Fruit fly (Drosophila melanogaster) whole organism, embryonic: ENCODE data around the gene TrpRS.

ENCODE experiments used
- Ada2b ChIP-seq: fragments of 200-800 bp; sonication (Bioruptor generic); IDR thresholded peaks from 2 replicates; pipeline ENCODE4 v1.3.6; 2022; ENCODE audit warnings: missing biosample characterization, missing genetic modification characterization
- CG10147 ChIP-seq: fragments of 200-800 bp; sonication (Bioruptor generic); optimal IDR thresholded peaks from 2 replicates; lab custom pipeline; 2019; ENCODE audit warnings: missing biosample characterization, mild to moderate bottlenecking, missing genetic modification characterization, moderate library complexity
- CG10321 ChIP-seq: fragments of 200-800 bp; sonication (Bioruptor generic); IDR thresholded peaks from 2 replicates; pipeline ENCODE4 v1.3.6; 2022; ENCODE audit warnings: missing biosample characterization, missing genetic modification characterization
- CG10462 ChIP-seq: fragments of 200-800 bp; sonication (Bioruptor generic); optimal IDR thresholded peaks from 2 replicates; lab custom pipeline; 2016; ENCODE audit warnings: missing biosample characterization, missing genetic modification characterization
- CG10565 ChIP-seq: fragments of 200-800 bp; sonication (Bioruptor generic); optimal IDR thresholded peaks from 3 replicates; lab custom pipeline; 2016; ENCODE audit warnings: missing biosample characterization, mild to moderate bottlenecking, missing genetic modification characterization
- CG10979 ChIP-seq: fragments of 200-800 bp; sonication (Bioruptor generic); optimal IDR thresholded peaks from 2 replicates; lab custom pipeline; 2018; ENCODE audit warnings: missing biosample characterization, mild to moderate bottlenecking, missing genetic modification characterization, moderate library complexity
- CG11398 ChIP-seq: fragments of 200-800 bp; sonication (Bioruptor generic); optimal IDR thresholded peaks from 2 replicates; lab custom pipeline; 2016; ENCODE audit warnings: missing biosample characterization, missing genetic modification characterization
- CG11504 ChIP-seq: fragments of 200-800 bp; sonication (Bioruptor generic); optimal IDR thresholded peaks from 3 replicates; lab custom pipeline; 2019; ENCODE audit warnings: missing biosample characterization, mild to moderate bottlenecking, missing genetic modification characterization, moderate library complexity
- CG12104 ChIP-seq: fragments of 200-800 bp; sonication (Bioruptor generic); optimal IDR thresholded peaks from 3 replicates; lab custom pipeline; 2016; ENCODE audit warnings: missing biosample characterization, missing genetic modification characterization
- CG12236 ChIP-seq: fragments of 200-800 bp; sonication (Bioruptor generic); optimal IDR thresholded peaks from 2 replicates; lab custom pipeline; 2016; ENCODE audit warnings: missing biosample characterization, missing genetic modification characterization
- CG13287 ChIP-seq: fragments of 200-800 bp; sonication (Bioruptor generic); IDR thresholded peaks from 2 replicates; pipeline ENCODE4 v1.3.6; 2022; ENCODE audit warnings: missing biosample characterization, missing genetic modification characterization; ENCODE audit not compliant: partially characterized antibody
- CG13624 ChIP-seq: fragments of 200-800 bp; sonication (Bioruptor generic); optimal IDR thresholded peaks from 2 replicates; lab custom pipeline; 2016; ENCODE audit warnings: missing biosample characterization, missing genetic modification characterization
- CG17829 ChIP-seq: fragments of 200-800 bp; optimal IDR thresholded peaks from 2 replicates; lab custom pipeline; 2019; ENCODE audit warnings: missing biosample characterization, mild to moderate bottlenecking, missing genetic modification characterization, moderate library complexity
- CG2678 ChIP-seq: fragments of 200-800 bp; sonication (Bioruptor generic); optimal IDR thresholded peaks from 3 replicates; lab custom pipeline; 2019; ENCODE audit warnings: missing biosample characterization, mild to moderate bottlenecking, missing genetic modification characterization, moderate library complexity
- CG30020 ChIP-seq: fragments of 200-800 bp; optimal IDR thresholded peaks from 2 replicates; lab custom pipeline; 2019; ENCODE audit warnings: missing biosample characterization, mild to moderate bottlenecking, missing genetic modification characterization, moderate library complexity
- CG30431 ChIP-seq: fragments of 200-800 bp; sonication (Bioruptor generic); optimal IDR thresholded peaks from 2 replicates; lab custom pipeline; 2017; ENCODE audit warnings: missing biosample characterization, missing genetic modification characterization
- CG3065 ChIP-seq: fragments of 200-800 bp; sonication (Bioruptor generic); optimal IDR thresholded peaks from 2 replicates; lab custom pipeline; 2016; ENCODE audit warnings: missing biosample characterization, missing genetic modification characterization
- CG4820 ChIP-seq: fragments of 200-800 bp; sonication (Bioruptor generic); optimal IDR thresholded peaks from 3 replicates; lab custom pipeline; 2016; ENCODE audit warnings: missing biosample characterization, missing genetic modification characterization
- CG5245 ChIP-seq: fragments of 200-800 bp; sonication (Bioruptor generic); optimal IDR thresholded peaks from 3 replicates; lab custom pipeline; 2016; ENCODE audit warnings: missing biosample characterization, missing genetic modification characterization
- CG6254 ChIP-seq: fragments of 200-800 bp; sonication (Bioruptor generic); optimal IDR thresholded peaks from 3 replicates; lab custom pipeline; 2017; ENCODE audit warnings: mild to moderate bottlenecking, missing biosample characterization, missing genetic modification reagents, missing genetic modification characterization
- D19B ChIP-seq: fragments of 200-800 bp; sonication (Bioruptor generic); optimal IDR thresholded peaks from 2 replicates; lab custom pipeline; 2017; ENCODE audit warnings: missing biosample characterization, mild to moderate bottlenecking, missing genetic modification characterization
- Dek ChIP-seq: fragments of 200-800 bp; sonication (Bioruptor generic); optimal IDR thresholded peaks from 3 replicates; lab custom pipeline; 2019; ENCODE audit warnings: missing biosample characterization, mild to moderate bottlenecking, missing genetic modification characterization, moderate library complexity
- E2f2 ChIP-seq: fragments of 200-800 bp; sonication (Bioruptor generic); IDR thresholded peaks from 2 replicates; pipeline ENCODE4 v1.3.6; 2022; ENCODE audit warnings: missing biosample characterization, missing genetic modification characterization
- Fer1 ChIP-seq: fragments of 200-800 bp; sonication (Bioruptor generic); optimal IDR thresholded peaks from 2 replicates; lab custom pipeline; 2017; ENCODE audit warnings: missing biosample characterization, mild to moderate bottlenecking, missing genetic modification characterization
- HmgZ ChIP-seq: fragments of 200-800 bp; sonication (Bioruptor generic); optimal IDR thresholded peaks from 2 replicates; lab custom pipeline; 2018; ENCODE audit warnings: missing biosample characterization, mild to moderate bottlenecking, missing genetic modification characterization
- Hmr ChIP-seq: fragments of 200-800 bp; sonication (Bioruptor generic); optimal IDR thresholded peaks from 3 replicates; lab custom pipeline; 2017; ENCODE audit warnings: mild to moderate bottlenecking, missing biosample characterization, missing genetic modification reagents, missing genetic modification characterization
- Hr39 ChIP-seq: fragments of >200 bp; optimal IDR thresholded peaks from 2 replicates; lab custom pipeline; 2017
- Opbp ChIP-seq: fragments of 200-800 bp; sonication (Bioruptor generic); IDR thresholded peaks from 3 replicates; pipeline ENCODE4 v1.3.6; 2022; ENCODE audit warnings: missing biosample characterization, missing genetic modification characterization; ENCODE audit not compliant: partially characterized antibody
- Scr ChIP-seq: fragments of 200-800 bp; sonication (Bioruptor generic); IDR thresholded peaks from 2 replicates; pipeline ENCODE4 v1.3.6; 2022; ENCODE audit warnings: missing biosample characterization, missing genetic modification characterization; ENCODE audit not compliant: partially characterized antibody
- bigmax ChIP-seq: fragments of 200-800 bp; sonication (Bioruptor generic); optimal IDR thresholded peaks from 2 replicates; lab custom pipeline; 2018; ENCODE audit warnings: missing biosample characterization, mild to moderate bottlenecking, missing genetic modification characterization
- br ChIP-seq: fragments of >200 bp; optimal IDR thresholded peaks from 2 replicates; lab custom pipeline; 2017
- chinmo ChIP-seq: fragments of 200-800 bp; sonication (Bioruptor generic); IDR thresholded peaks from 4 replicates; pipeline ENCODE4 v1.3.6; 2022; ENCODE audit warnings: missing biosample characterization, missing genetic modification characterization; ENCODE audit not compliant: partially characterized antibody
- da ChIP-seq: fragments of 200-800 bp; sonication (Bioruptor generic); optimal IDR thresholded peaks from 2 replicates; lab custom pipeline; 2016; ENCODE audit warnings: missing biosample characterization, missing genetic modification characterization
- dati ChIP-seq: fragments of 200-800 bp; sonication (Bioruptor generic); IDR thresholded peaks from 2 replicates; pipeline ENCODE4 v1.3.6; 2022; ENCODE audit warnings: missing biosample characterization, missing genetic modification characterization
- gce ChIP-seq: fragments of 200-800 bp; sonication (Bioruptor generic); IDR thresholded peaks from 3 replicates; pipeline ENCODE4 v1.3.6; 2022; ENCODE audit warnings: missing biosample characterization, missing genetic modification characterization
- ind ChIP-seq: fragments of 200-800 bp; sonication (Bioruptor generic); optimal IDR thresholded peaks from 3 replicates; lab custom pipeline; 2016; ENCODE audit warnings: missing biosample characterization, missing genetic modification characterization
- jumu ChIP-seq: fragments of 200-800 bp; sonication (Bioruptor generic); optimal IDR thresholded peaks from 3 replicates; lab custom pipeline; 2016; ENCODE audit warnings: missing biosample characterization, missing genetic modification characterization
- kah ChIP-seq: fragments of 200-800 bp; sonication (Bioruptor generic); optimal IDR thresholded peaks from 2 replicates; lab custom pipeline; 2018; ENCODE audit warnings: missing biosample characterization, mild to moderate bottlenecking, missing genetic modification characterization
- peb ChIP-seq: fragments of 200-800 bp; sonication (Bioruptor generic); IDR thresholded peaks from 2 replicates; pipeline ENCODE4 v1.3.6; 2022; ENCODE audit warnings: missing biosample characterization, missing genetic modification characterization
- pnt ChIP-seq: fragments of 200-800 bp; sonication (Bioruptor generic); optimal IDR thresholded peaks from 3 replicates; lab custom pipeline; 2016; ENCODE audit warnings: missing biosample characterization, missing genetic modification characterization
- pum ChIP-seq: fragments of 200-800 bp; sonication (Bioruptor generic); optimal IDR thresholded peaks from 2 replicates; lab custom pipeline; 2016; ENCODE audit warnings: missing biosample characterization, missing genetic modification characterization
- repo ChIP-seq: fragments of 200-800 bp; sonication (Bioruptor generic); optimal IDR thresholded peaks from 2 replicates; lab custom pipeline; 2016; ENCODE audit warnings: missing biosample characterization, missing genetic modification characterization
- schlank ChIP-seq: fragments of 200-800 bp; sonication (Bioruptor generic); optimal IDR thresholded peaks from 2 replicates; lab custom pipeline; 2018; ENCODE audit warnings: missing biosample characterization, mild to moderate bottlenecking, missing genetic modification characterization
- sisA ChIP-seq: fragments of 200-800 bp; sonication (Bioruptor generic); IDR thresholded peaks from 2 replicates; pipeline ENCODE4 v1.3.6; 2022; ENCODE audit warnings: missing biosample characterization, missing genetic modification characterization
- slou ChIP-seq: fragments of 200-800 bp; sonication (Bioruptor generic); optimal IDR thresholded peaks from 3 replicates; lab custom pipeline; 2016; ENCODE audit warnings: missing biosample characterization, missing genetic modification characterization
- sob ChIP-seq: fragments of 200-800 bp; sonication (Bioruptor generic); IDR thresholded peaks from 2 replicates; pipeline ENCODE4 v1.3.6; 2022; ENCODE audit warnings: missing biosample characterization, missing genetic modification characterization
- sug ChIP-seq: fragments of 200-800 bp; optimal IDR thresholded peaks from 2 replicates; lab custom pipeline; 2019; ENCODE audit warnings: missing biosample characterization, mild to moderate bottlenecking, missing genetic modification characterization, moderate library complexity
- tio ChIP-seq: fragments of 200-800 bp; sonication (Bioruptor generic); optimal IDR thresholded peaks from 2 replicates; lab custom pipeline; 2017; ENCODE audit warnings: missing biosample characterization, missing genetic modification characterization, inconsistent platforms
- tll ChIP-seq, 2 experiments: fragments of 200-800 bp in 1 of 2; fragments of >200 bp in 1 of 2; sonication (Bioruptor generic) in 1 of 2; optimal IDR thresholded peaks; 2 replicates each; lab custom pipeline; 2017 to 2019; ENCODE audit warnings: missing biosample characterization in 2 of 2, missing genetic modification characterization in 2 of 2, mild to moderate bottlenecking in 1 of 2, moderate library complexity in 1 of 2
- unc-4 ChIP-seq: fragments of 200-800 bp; sonication (Bioruptor generic); IDR thresholded peaks from 2 replicates; pipeline ENCODE4 v1.3.6; 2022; ENCODE audit warnings: missing biosample characterization, missing genetic modification characterization; ENCODE audit not compliant: partially characterized antibody
- vnd ChIP-seq: fragments of 200-800 bp; sonication (Bioruptor generic); IDR thresholded peaks from 3 replicates; pipeline ENCODE4 v1.3.6; 2022; ENCODE audit warnings: missing biosample characterization, missing genetic modification characterization; ENCODE audit not compliant: partially characterized antibody
- yki ChIP-seq: fragments of >200 bp; optimal IDR thresholded peaks from 3 replicates; lab custom pipeline; 2018

The TrpRS gene

DNA sequence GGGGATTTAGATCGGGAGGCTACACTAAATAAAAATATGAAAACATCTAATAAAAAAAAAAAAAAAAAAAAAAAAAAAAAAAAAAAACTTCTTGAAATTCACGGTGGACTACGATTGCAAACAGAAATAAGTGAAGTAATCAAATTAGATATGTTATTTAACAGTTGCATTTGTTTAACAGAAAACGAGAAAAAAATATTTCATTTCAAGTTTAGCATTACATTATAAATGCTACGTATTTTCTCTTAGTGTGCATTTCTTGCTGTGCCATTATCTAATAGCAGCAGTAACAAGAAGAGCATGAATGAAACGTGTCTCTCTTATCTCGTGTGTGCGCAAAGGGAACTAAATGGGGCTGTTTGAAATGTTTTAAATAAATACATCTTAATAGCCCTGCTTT, 41.9 kb downstream of the TrpRS start:
- TF ChIP-seq pum (GFP tag; lab: Kevin White, UChicago), result peak; percentile 62
- no peak for TF ChIP-seq Scr (GFP tag; lab: Robert Waterston, UW)
- TF ChIP-seq CG13624 (GFP tag; lab: Kevin White, UChicago), result peak; percentile 46
- peak; percentile 37 for TF ChIP-seq jumu (GFP tag; lab: Kevin White, UChicago)
- peak; percentile 81 for TF ChIP-seq Fer1
- peak; percentile 75; the same call in 1 of the 2 replicates for TF ChIP-seq sisA
- no peak for TF ChIP-seq yki
- TF ChIP-seq unc-4 (GFP tag; lab: Robert Waterston, UW), result no peak
- TF ChIP-seq repo (GFP tag; lab: Kevin White, UChicago), result peak; percentile 9
- TF ChIP-seq pnt (GFP tag; lab: Kevin White, UChicago), result peak; percentile 56
- TF ChIP-seq CG10565 (GFP tag; lab: Kevin White, UChicago), result no peak
- TF ChIP-seq bigmax (GFP tag; lab: Kevin White, UChicago), result no peak
- peak; percentile 86 for TF ChIP-seq CG17829 (tag; lab: Kevin White, UChicago)
- TF ChIP-seq sob (GFP tag; lab: Robert Waterston, UW), result peak; percentile 64
- no peak for TF ChIP-seq chinmo (GFP tag; lab: Robert Waterston, UW)
- peak; percentile 9 for TF ChIP-seq CG11398 (GFP tag; lab: Kevin White, UChicago)
- peak; percentile 53 for TF ChIP-seq CG5245 (GFP tag; lab: Kevin White, UChicago)
- TF ChIP-seq CG30431 (GFP tag; lab: Kevin White, UChicago), result peak; percentile 22
- peak; percentile 31 for TF ChIP-seq CG12236 (GFP tag; lab: Kevin White, UChicago)
- TF ChIP-seq slou (GFP tag; lab: Kevin White, UChicago), result no peak
- TF ChIP-seq CG13287 (GFP tag; lab: Robert Waterston, UW), result no peak
- TF ChIP-seq gce (GFP tag; lab: Robert Waterston, UW), result no peak
- peak; percentile 58; the same call in 1 of the 2 replicates for TF ChIP-seq E2f2 (GFP tag; lab: Robert Waterston, UW)
- TF ChIP-seq kah (GFP tag; lab: Kevin White, UChicago), result peak; percentile 53
- TF ChIP-seq tio (GFP tag; lab: Kevin White, UChicago), result peak; percentile 42
- peak; percentile 25 for TF ChIP-seq Dek (tag; lab: Kevin White, UChicago)
- peak; percentile 45 for TF ChIP-seq da
- TF ChIP-seq tll (GFP tag; optimal IDR thresholded peaks at IDR 0.05; lab: Kevin White, UChicago), result no peak
- no peak for TF ChIP-seq Opbp
- peak; percentile 79 for TF ChIP-seq ind
- peak; percentile 63 for TF ChIP-seq CG10462
- no peak for TF ChIP-seq Hr39 (lab: Kevin White, UChicago)
- TF ChIP-seq CG11504 (tag; lab: Kevin White, UChicago), result peak; percentile 83
- peak; percentile 51 for TF ChIP-seq Ada2b (GFP tag; lab: Robert Waterston, UW)
- TF ChIP-seq CG2678 (tag; lab: Kevin White, UChicago), result peak; percentile 65
- TF ChIP-seq CG10321 (GFP tag; lab: Robert Waterston, UW), result no peak
- TF ChIP-seq CG12104 (GFP tag; lab: Kevin White, UChicago), result peak; percentile 65
- peak; percentile 59 for TF ChIP-seq CG6254
- no peak for TF ChIP-seq peb
- peak; percentile 36 for TF ChIP-seq CG30020 (tag; lab: Kevin White, UChicago)
- TF ChIP-seq br (lab: Kevin White, UChicago), result no peak
- TF ChIP-seq CG10147, result peak; percentile 2
- peak; percentile 75 for TF ChIP-seq CG4820
- no peak for TF ChIP-seq CG3065 (GFP tag; lab: Kevin White, UChicago)
- TF ChIP-seq D19B, result no peak
- TF ChIP-seq sug (tag; lab: Kevin White, UChicago), result peak; percentile 25
- no peak for TF ChIP-seq dati
- TF ChIP-seq vnd (GFP tag; lab: Robert Waterston, UW), result no peak
- peak; percentile 57 for TF ChIP-seq Hmr (GFP tag; lab: Kevin White, UChicago)
- peak; percentile 72 for TF ChIP-seq CG10979 (tag; lab: Kevin White, UChicago)
- no peak for TF ChIP-seq schlank
- no peak for TF ChIP-seq HmgZ
